Fruit fly (Drosophila melanogaster) Kc167 (cell line): ENCODE measurements around the gene CG10005.
"Not testable (repeated sequence)": the region's sequence is repeated elsewhere in the genome, so short reads cannot be mapped to it uniquely, and the experiment has no call there.

Experiments
- Myc ChIP-seq: fragments of >200 bp; optimal IDR thresholded peaks from 2 replicates; lab custom pipeline; 2017; ENCODE audit warnings: missing external identifiers
- Sin3A ChIP-seq: fragments of >200 bp; optimal IDR thresholded peaks from 2 replicates; lab custom pipeline; 2018; ENCODE audit warnings: missing external identifiers
- h ChIP-seq: fragments of >200 bp; optimal IDR thresholded peaks from 3 replicates; lab custom pipeline; 2018; ENCODE audit warnings: missing external identifiers
- insv ChIP-seq: fragments of >200 bp; optimal IDR thresholded peaks from 3 replicates; lab custom pipeline; 2018; ENCODE audit warnings: missing external identifiers
- psq ChIP-seq: fragments of >200 bp; optimal IDR thresholded peaks from 2 replicates; lab custom pipeline; 2017; ENCODE audit warnings: missing external identifiers
- ttk ChIP-seq: sonication (Bioruptor generic); optimal IDR thresholded peaks from 2 replicates; lab custom pipeline; 2017; ENCODE audit warnings: missing external identifiers

Gene CG10005

DNA sequence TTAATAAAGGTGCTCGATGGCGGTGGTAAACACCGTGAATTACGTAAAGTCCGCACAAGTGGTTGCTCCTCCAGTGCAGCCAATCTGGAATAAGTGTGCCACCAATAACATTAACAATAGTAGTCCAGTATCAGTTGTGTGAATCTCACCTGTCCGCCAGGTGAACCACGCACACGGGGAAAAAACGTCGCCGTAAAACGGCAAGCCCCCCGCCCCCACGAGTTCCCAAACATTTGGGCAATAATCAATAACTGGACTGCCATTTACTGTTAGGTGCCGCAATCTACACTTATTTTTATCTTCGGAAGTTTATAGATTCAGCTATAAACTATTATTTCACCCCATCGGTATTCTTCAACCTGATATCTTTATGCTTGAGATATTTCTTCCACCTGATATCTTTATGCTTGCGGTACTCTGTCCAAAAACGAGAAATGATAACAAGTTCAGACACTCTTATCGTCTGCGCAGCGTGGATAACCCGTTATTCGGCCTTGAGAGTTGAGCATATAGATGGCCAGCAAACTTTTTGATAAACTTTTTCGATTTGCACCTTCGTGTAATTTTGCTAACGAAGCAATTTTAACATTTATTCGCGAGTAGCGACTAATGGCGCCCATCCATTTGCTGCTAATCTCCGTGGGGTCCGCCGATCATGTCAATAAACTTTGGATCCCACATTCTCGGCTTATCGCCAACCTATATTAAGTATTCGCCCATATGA is 8.8 kb downstream of the CG10005 start:
- TF ChIP-seq insv (lab: Kevin White, UChicago) (no peak), psq (lab: Kevin White, UChicago) (no peak), Myc (no peak)

DNA sequence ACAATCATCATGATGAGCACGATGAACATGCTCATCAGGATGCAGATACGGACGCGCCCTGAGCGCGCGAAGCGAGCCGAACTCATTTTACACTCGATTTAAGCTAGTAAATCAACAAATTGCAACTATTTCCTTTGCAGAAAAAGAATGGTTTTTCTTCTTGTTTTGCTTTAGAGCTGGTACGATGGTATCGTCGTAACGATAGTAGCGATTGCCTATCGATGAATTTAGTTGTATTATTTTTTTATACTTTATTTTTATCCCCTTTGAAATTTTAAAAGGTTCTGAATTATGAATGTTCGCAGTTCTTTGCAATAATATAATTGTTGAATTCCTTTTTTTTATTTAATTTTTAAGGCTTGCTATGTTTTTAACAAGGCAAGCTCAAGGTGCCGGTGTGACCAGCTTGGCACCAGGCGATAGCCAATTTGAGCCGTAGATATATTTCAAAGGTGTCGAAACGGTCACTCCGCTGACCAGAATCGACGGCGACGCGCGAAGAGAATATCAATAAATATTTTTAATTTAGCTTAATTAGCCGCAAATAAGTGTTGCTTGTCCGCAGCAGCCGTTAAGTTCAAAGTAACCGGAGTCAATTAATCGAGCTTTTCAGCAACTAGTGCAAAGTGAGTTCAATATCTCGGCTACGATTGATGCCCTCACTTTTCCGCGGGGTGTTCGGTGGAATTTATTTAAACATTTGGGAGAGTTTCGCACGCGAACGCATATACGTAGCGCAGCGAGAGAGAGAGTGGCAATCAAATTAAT is 9.6 kb downstream of the CG10005 start, which contains the start of the genes CG12213 and GC1:
TSS of gene CG12213 (minus strand) at position 430 of the 768 bp plus-strand sequence.
TSS of gene GC1 (plus strand) at position 447 of the 768 bp plus-strand sequence.
- TF ChIP-seq Sin3A (lab: Kevin White, UChicago): no peak
- no peak for TF ChIP-seq ttk (lab: Kevin White, UChicago)
- TF ChIP-seq psq (lab: Kevin White, UChicago): no peak
- no peak for TF ChIP-seq h (lab: Kevin White, UChicago)
- no peak for TF ChIP-seq Myc
- TF ChIP-seq insv (lab: Kevin White, UChicago): no peak

DNA sequence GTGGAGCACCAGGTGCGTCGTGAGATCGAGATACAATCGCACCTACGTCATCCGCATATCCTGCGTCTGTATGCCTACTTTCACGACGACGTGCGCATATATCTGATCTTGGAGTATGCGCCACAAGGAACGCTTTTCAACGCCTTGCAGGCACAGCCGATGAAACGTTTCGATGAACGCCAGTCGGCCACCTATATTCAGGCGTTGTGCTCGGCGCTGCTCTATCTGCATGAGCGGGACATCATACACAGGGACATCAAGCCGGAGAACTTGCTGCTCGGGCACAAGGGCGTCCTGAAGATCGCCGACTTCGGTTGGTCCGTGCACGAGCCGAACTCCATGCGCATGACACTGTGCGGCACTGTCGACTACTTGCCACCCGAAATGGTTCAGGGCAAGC is 13.0 kb downstream of the CG10005 start:
- TF ChIP-seq Myc (no peak), ttk (lab: Kevin White, UChicago) (no peak), insv (lab: Kevin White, UChicago) (no peak), psq (lab: Kevin White, UChicago) (no peak), h (lab: Kevin White, UChicago) (no peak), Sin3A (lab: Kevin White, UChicago) (no peak)

DNA sequence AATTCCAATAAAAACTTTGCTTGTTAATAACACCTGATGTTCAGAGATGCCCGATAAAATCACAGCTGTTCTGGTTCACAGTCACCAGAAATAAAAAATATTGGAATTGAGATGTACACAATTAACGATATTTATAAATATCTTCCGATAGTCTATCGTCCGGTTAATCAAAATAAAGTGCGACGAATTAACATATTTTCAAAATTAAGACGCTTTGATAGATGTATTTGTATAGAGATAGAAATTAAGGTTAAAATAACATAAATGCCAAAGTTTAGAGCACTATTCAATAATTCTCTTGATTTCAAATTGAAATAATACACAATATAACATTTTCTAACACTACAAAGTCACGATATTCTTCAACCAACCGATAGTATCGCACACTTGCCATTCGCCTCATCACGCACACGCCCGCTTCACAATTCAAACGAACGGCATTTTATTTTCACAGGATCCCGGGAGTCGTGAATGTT is 14.2 kb downstream of the CG10005 start, which contains the start of the genes CG3281 and aurA:
TSS of gene CG3281 (minus strand) at position 67 of the 476 bp plus-strand sequence.
TSS of gene aurA (plus strand) at position 386 of the 476 bp plus-strand sequence.
- TF ChIP-seq Myc: no peak
- no peak for TF ChIP-seq h (lab: Kevin White, UChicago)
- TF ChIP-seq insv (lab: Kevin White, UChicago): no peak
- peak; percentile 94 for TF ChIP-seq Sin3A (lab: Kevin White, UChicago)
- no peak for TF ChIP-seq psq (lab: Kevin White, UChicago)

DNA sequence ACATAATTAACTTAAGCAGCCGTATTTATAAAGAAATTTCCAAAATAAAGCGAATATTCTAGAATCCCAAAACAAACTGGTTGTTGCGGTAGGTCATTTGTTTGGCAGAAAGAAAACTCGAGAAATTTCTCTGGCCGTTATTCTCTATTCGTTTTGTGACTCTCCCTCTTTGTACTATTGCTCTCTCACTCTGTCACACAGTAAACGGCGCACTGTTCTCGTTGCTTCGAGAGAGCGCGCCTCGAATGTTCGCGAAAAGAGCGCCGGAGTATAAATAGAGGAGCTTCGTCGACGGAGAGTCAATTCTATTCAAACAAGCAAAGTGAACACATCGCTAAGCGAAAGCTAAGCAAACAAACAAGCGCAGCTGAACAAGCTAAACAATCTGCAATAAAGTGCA is 18.8 kb downstream of the CG10005 start, which contains the start of gene Hsp70Ab:
TSS of gene Hsp70Ab (plus strand) at position 301 of the 400 bp plus-strand sequence.
- not testable (repeated sequence) for TF ChIP-seq h, Sin3A, ttk (lab: Kevin White, UChicago)

DNA sequence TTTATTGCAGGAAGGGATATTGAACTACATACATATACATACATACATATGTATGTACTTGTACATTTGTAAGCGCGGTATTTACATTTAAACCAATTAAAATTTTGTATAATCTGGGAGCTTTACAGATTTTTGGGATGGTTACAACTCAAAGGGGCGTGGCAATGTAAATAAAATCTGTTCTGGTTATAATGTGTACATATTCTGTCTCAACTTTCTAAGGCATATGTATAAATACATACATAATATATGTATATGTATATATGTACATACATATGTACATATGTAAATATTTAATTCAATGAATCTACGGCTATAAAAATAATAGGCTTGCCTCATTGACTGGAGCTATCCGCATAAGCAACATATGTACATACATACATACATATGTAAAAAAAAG is 19.6 kb downstream of the CG10005 start:
- TF ChIP-seq Sin3A (lab: Kevin White, UChicago) (no peak), psq (lab: Kevin White, UChicago) (no peak), h (lab: Kevin White, UChicago) (no peak), Myc (no peak), insv (lab: Kevin White, UChicago) (no peak), ttk (lab: Kevin White, UChicago) (no peak)

DNA sequence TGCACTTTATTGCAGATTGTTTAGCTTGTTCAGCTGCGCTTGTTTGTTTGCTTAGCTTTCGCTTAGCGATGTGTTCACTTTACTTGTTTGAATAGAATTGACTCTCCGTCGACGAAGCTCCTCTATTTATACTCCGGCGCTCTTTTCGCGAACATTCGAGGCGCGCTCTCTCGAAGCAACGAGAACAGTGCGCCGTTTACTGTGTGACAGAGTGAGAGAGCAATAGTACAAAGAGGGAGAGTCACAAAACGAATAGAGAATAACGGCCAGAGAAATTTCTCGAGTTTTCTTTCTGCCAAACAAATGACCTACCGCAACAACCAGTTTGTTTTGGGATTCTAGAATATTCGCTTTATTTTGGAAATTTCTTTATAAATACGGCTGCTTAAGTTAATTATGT is 20.6 kb downstream of the CG10005 start, which contains the start of gene Hsp70Aa:
TSS of gene Hsp70Aa (minus strand) at position 101 of the 400 bp plus-strand sequence.
- TF ChIP-seq insv, h, ttk (lab: Kevin White, UChicago): not testable (repeated sequence)

DNA sequence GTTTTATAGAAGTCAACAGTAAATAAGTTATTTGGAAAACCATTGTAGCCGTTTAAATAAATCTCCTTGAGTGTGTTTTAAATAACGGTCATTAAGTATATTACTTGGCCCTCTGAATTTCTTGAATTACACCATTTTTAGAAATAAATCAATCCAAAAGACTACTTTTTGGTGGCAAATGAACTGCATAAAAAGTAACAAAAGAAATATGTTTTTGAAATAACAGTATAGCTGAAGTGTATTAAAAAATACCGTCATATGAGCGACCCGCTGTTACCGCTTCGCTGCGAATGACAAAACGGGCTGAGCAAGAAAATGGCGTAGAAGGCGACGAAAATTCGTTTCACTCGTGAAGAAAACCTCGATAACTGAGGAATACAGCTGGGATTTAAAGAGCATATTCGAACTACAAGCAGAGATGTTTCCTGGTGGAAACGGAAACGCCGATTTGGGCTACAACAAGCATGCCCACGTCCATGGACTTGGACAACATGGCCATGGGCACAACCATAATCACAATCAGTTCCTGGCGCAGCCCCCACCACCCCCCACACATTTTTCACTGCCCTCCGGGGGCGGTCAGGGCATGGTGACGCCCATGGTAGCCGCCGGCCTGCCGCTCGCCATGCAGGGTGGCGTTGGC is 27.5 kb downstream of the CG10005 start, which contains the start of gene CG31211:
TSS of gene CG31211 (plus strand) at position 294 of the 643 bp plus-strand sequence.
- no peak for TF ChIP-seq Sin3A (lab: Kevin White, UChicago)

DNA sequence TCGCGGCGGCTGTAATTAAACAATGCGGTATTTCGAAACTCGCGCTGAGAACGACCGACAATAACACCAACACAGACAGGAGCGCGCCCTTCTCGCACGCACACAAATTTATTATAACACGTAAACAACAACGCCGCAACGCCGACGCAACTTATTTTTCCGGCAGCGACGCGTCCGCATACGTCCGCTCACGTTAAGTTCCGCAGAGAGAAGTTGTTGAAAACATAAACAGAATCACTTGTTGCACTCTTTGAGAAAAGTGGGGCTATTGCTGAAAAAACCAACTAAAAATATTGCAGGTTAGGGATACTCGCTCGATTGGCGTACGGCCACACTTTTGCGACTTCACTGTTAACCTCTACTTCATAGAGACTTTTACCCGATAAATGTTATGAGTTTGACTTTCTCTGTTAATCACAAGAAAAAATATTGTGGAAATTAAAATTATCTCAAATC is 28.1 kb downstream of the CG10005 start, which contains the start of gene Cad87A:
TSS of gene Cad87A (minus strand) at position 227 of the 456 bp plus-strand sequence.
- TF ChIP-seq Sin3A (lab: Kevin White, UChicago) (no peak), Myc (no peak), psq (lab: Kevin White, UChicago) (no peak), h (lab: Kevin White, UChicago) (no peak), ttk (lab: Kevin White, UChicago) (no peak), insv (lab: Kevin White, UChicago) (no peak)

DNA sequence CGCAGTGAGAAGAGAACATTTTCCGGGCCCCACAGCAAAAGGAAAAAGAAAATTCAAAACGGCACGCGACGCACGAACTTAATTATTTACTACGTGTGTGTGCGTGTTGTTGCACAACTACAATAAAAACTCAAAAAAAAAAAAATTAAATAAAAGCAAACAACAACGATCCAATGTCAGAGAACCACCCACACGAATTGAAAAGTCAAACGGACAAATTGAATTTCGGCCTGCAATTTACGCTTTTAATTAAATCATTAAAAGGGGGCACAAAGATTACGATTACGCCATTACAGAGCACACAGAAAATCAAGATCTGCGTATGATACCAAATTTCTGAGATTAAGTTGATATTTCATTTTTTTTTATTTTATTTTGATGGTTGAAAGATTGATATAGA is 29.0 kb downstream of the CG10005 start:
- TF ChIP-seq insv (lab: Kevin White, UChicago) (no peak), Myc (no peak), Sin3A (lab: Kevin White, UChicago) (no peak), psq (lab: Kevin White, UChicago) (no peak), ttk (lab: Kevin White, UChicago) (no peak), h (lab: Kevin White, UChicago) (no peak)
